Worm (Caenorhabditis elegans) whole organism, mixed stage, embryonic: ENCODE measurements around the gene F08F1.4.

Experiments used
- bed-3 ChIP-seq: fragments of 200-800 bp; sonication (Bioruptor generic); optimal IDR thresholded peaks from 3 replicates; lab custom pipeline; 2018; ENCODE audit warnings: mild to moderate bottlenecking, missing genetic modification characterization, moderate library complexity, missing compliant biosample characterization
- elt-3 ChIP-seq: fragments of 150-350 bp; optimal IDR thresholded peaks from 2 replicates; lab custom pipeline; 2014; ENCODE audit warnings: missing biosample characterization, missing genetic modification characterization
- lin-13 ChIP-seq: fragments of 150-350 bp; optimal IDR thresholded peaks from 2 replicates; lab custom pipeline; 2014; ENCODE audit warnings: missing biosample characterization, missing genetic modification characterization
- mep-1 ChIP-seq: fragments of 150-350 bp; optimal IDR thresholded peaks from 2 replicates; lab custom pipeline; 2017; ENCODE audit warnings: missing biosample characterization, missing genetic modification reagents, missing genetic modification characterization, inconsistent platforms
- nhr-12 ChIP-seq: fragments of 150-350 bp; optimal IDR thresholded peaks from 2 replicates; lab custom pipeline; 2014; ENCODE audit warnings: missing biosample characterization, missing genetic modification characterization
- nhr-28 ChIP-seq: fragments of 150-350 bp; optimal IDR thresholded peaks from 2 replicates; lab custom pipeline; 2014; ENCODE audit warnings: missing biosample characterization, missing genetic modification characterization
- nhr-76 ChIP-seq: sonication (generic microtip); optimal IDR thresholded peaks from 2 replicates; lab custom pipeline; 2017; ENCODE audit warnings: missing biosample characterization, missing genetic modification characterization
- snpc-4 ChIP-seq: fragments of 150-350 bp; optimal IDR thresholded peaks from 2 replicates; lab custom pipeline; 2014; ENCODE audit warnings: missing biosample characterization, missing genetic modification characterization
- sptf-1 ChIP-seq: sonication (generic microtip); optimal IDR thresholded peaks from 2 replicates; lab custom pipeline; 2017; ENCODE audit warnings: mild to moderate bottlenecking, missing genetic modification characterization, moderate library complexity, missing compliant biosample characterization
- tbx-8 ChIP-seq: fragments of 200-800 bp; sonication (Bioruptor generic); optimal IDR thresholded peaks from 2 replicates; lab custom pipeline; 2018; ENCODE audit warnings: mild to moderate bottlenecking, missing genetic modification characterization, moderate library complexity, missing compliant biosample characterization
- unc-39 ChIP-seq: fragments of 150-350 bp; optimal IDR thresholded peaks from 2 replicates; lab custom pipeline; 2014; ENCODE audit warnings: missing biosample characterization, missing genetic modification characterization
- unc-62 ChIP-seq: fragments of 150-350 bp; optimal IDR thresholded peaks from 2 replicates; lab custom pipeline; 2014; ENCODE audit warnings: missing biosample characterization, missing genetic modification reagents, missing genetic modification characterization
- ztf-11 ChIP-seq: fragments of 150-350 bp; optimal IDR thresholded peaks from 2 replicates; lab custom pipeline; 2014; ENCODE audit warnings: missing biosample characterization, missing genetic modification characterization

DNA sequence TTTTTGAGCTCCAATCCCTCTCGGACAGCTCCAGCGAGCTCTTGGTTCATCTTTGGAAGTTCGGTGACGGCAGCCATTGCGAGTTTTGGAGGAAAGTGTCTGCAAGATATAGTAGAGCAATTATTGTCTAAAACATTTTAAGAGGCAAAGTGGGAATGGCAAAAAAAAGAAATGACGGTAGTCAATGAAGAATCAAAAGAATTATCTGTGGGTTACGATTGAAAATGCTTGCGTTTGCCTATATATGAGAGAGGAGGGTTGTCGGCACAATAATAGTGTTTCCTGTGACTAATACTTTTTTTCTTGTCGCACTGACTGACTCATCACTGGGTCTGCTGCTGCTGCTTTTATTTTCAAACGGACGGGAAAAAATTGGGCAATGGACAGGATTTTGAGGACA is 10.4 kb downstream of the F08F1.4 start, which contains the start of gene tth-1:
- no peak for TF ChIP-seq bed-3 (GFP tag; lab: Kevin White, UChicago)
- no peak for TF ChIP-seq nhr-76 (tag; lab: Kevin White, UChicago)
- TF ChIP-seq nhr-28 (tag; lab: Kevin White, UChicago): no peak
- TF ChIP-seq lin-13: no peak
- TF ChIP-seq snpc-4: no peak
- TF ChIP-seq elt-3 (tag; lab: Kevin White, UChicago): no peak
- no peak for TF ChIP-seq unc-62 (GFP tag; lab: Kevin White, UChicago)
- TF ChIP-seq tbx-8: no peak
- TF ChIP-seq mep-1: no peak
- no peak for TF ChIP-seq unc-39 (tag; lab: Kevin White, UChicago)
- TF ChIP-seq sptf-1 (tag; lab: Kevin White, UChicago): no peak
- no peak for TF ChIP-seq nhr-12 (tag; lab: Kevin White, UChicago)
- TF ChIP-seq ztf-11: no peak
